Worm (Caenorhabditis elegans) whole organism, early embryonic: ENCODE results near the gene ZK1240.6.

Source experiments
- B0310.2 ChIP-seq: sonication (generic microtip); optimal IDR thresholded peaks from 2 replicates; lab custom pipeline; 2016; ENCODE audit warnings: mild to moderate bottlenecking, missing genetic modification characterization, missing compliant biosample characterization
- aly-1 ChIP-seq: sonication (generic microtip); optimal IDR thresholded peaks from 2 replicates; lab custom pipeline; 2016; ENCODE audit warnings: missing genetic modification characterization, missing compliant biosample characterization
- ama-1 ChIP-seq: fragments of 150-350 bp; optimal IDR thresholded peaks from 2 replicates; lab custom pipeline; 2014
- flt-1 ChIP-seq: fragments of 200-800 bp; sonication (Bioruptor generic); IDR thresholded peaks from 2 replicates; pipeline ENCODE4 v1.3.6; 2022; ENCODE audit warnings: missing genetic modification characterization, missing compliant biosample characterization
- hmg-4 ChIP-seq: fragments of 200-800 bp; sonication (Bioruptor generic); optimal IDR thresholded peaks from 2 replicates; lab custom pipeline; 2018; ENCODE audit warnings: mild to moderate bottlenecking, missing genetic modification characterization, missing compliant biosample characterization
- hnd-1 ChIP-seq: sonication (generic microtip); optimal IDR thresholded peaks from 2 replicates; lab custom pipeline; 2016; ENCODE audit warnings: missing genetic modification characterization, missing compliant biosample characterization
- scrt-1 ChIP-seq: fragments of 200-800 bp; sonication (Bioruptor generic); IDR thresholded peaks from 2 replicates; pipeline ENCODE4 v1.3.6; 2022; ENCODE audit warnings: missing genetic modification characterization, missing compliant biosample characterization
- tbx-11 ChIP-seq: fragments of 200-800 bp; sonication (Bioruptor generic); IDR thresholded peaks from 2 replicates; pipeline ENCODE4 v1.3.6; 2022; ENCODE audit warnings: missing genetic modification characterization, missing compliant biosample characterization

- TF ChIP-seq B0310.2 (tag; lab: Kevin White, UChicago), result no peak
- no peak for TF ChIP-seq ama-1
- TF ChIP-seq scrt-1 (GFP tag; lab: Robert Waterston, UW), result no peak
- TF ChIP-seq hmg-4 (GFP tag; lab: Kevin White, UChicago), result no peak
- no peak for TF ChIP-seq hnd-1 (tag; lab: Kevin White, UChicago)
- no peak for TF ChIP-seq aly-1 (tag; lab: Kevin White, UChicago)
- no peak for TF ChIP-seq tbx-11 (GFP tag; lab: Robert Waterston, UW)
- no peak for TF ChIP-seq flt-1 (GFP tag; lab: Robert Waterston, UW)
Measured at ce11 chrII:2302330-2302729, 20.4 kb downstream of the ZK1240.6 start, which contains the start of gene B0281.6.
